Fruit fly (Drosophila melanogaster): ENCODE measurements around the gene trc.

trc gene

dm6 chr3L:19791688-19792073, 42.4 kb downstream of the trc start (continued):
- TF ChIP-seq Atf6 (GFP tag; IDR thresholded peaks at IDR 0.05) (peak; percentile 68), gcm (GFP tag; optimal IDR thresholded peaks at IDR 0.05) (peak; percentile 6), Asciz (GFP tag; optimal IDR thresholded peaks at IDR 0.05) (no peak), CG14860 (GFP tag; IDR thresholded peaks at IDR 0.05; ENCODE audit: partially characterized antibody) (no peak), nau (GFP tag; optimal IDR thresholded peaks at IDR 0.05) (peak; percentile 18), Nf-YB (GFP tag; optimal IDR thresholded peaks at IDR 0.05) (peak; percentile 12), CG5180 (GFP tag; optimal IDR thresholded peaks at IDR 0.05) (peak; percentile 32), sd (tag; optimal IDR thresholded peaks at IDR 0.05) (peak; percentile 80), grn (GFP tag; optimal IDR thresholded peaks at IDR 0.05) (peak; percentile 82), CG3847 (GFP tag; IDR thresholded peaks at IDR 0.05) (no peak), CG31365 (tag; optimal IDR thresholded peaks at IDR 0.05) (peak; percentile 18), Deaf1 (tag; optimal IDR thresholded peaks at IDR 0.05) (peak; percentile 18), Hey (tag; optimal IDR thresholded peaks at IDR 0.05) (no peak), hb (GFP tag; IDR thresholded peaks at IDR 0.05; ENCODE audit: partially characterized antibody) (no peak), cwo (GFP tag; optimal IDR thresholded peaks at IDR 0.05) (peak; percentile 29), caup (GFP tag; optimal IDR thresholded peaks at IDR 0.05; ENCODE audit: severe bottlenecking) (peak; percentile 53), ap (GFP tag; IDR thresholded peaks at IDR 0.05) (no peak), CG6813 (GFP tag; optimal IDR thresholded peaks at IDR 0.05) (peak; percentile 33), odd (GFP tag; optimal IDR thresholded peaks at IDR 0.05) (peak; percentile 20), CG14050 (GFP tag; IDR thresholded peaks at IDR 0.05) (no peak), pros (GFP tag; optimal IDR thresholded peaks at IDR 0.05) (peak; percentile 98), CG11398 (GFP tag; optimal IDR thresholded peaks at IDR 0.05) (peak; percentile 3), peb (GFP tag; IDR thresholded peaks at IDR 0.05) (peak; percentile 30; the same call in 1 of the 2 replicates), Gsc (GFP tag; IDR thresholded peaks at IDR 0.05) (no peak), Eip74EF (GFP tag; optimal IDR thresholded peaks at IDR 0.05) (peak in 1 of 2 experiments; percentile 27), chinmo (GFP tag; IDR thresholded peaks at IDR 0.05; ENCODE audit: partially characterized antibody) (peak; percentile 97), CG3281 (GFP tag; optimal IDR thresholded peaks at IDR 0.05) (peak; percentile 39), H2.0 (GFP tag; IDR thresholded peaks at IDR 0.05) (no peak), Abd-B (GFP tag; optimal IDR thresholded peaks at IDR 0.05) (peak; percentile 35), exex (tag; optimal IDR thresholded peaks at IDR 0.05) (peak; percentile 68), CrebB (tag; optimal IDR thresholded peaks at IDR 0.05) (peak; percentile 14), mirr (GFP tag; optimal IDR thresholded peaks at IDR 0.05) (peak; percentile 70), CG3163 (GFP tag; optimal IDR thresholded peaks at IDR 0.05) (peak; percentile 21), CTCF (GFP tag; optimal IDR thresholded peaks at IDR 0.05) (no peak), D (optimal IDR thresholded peaks at IDR 0.05) (peak; percentile 34), D (GFP tag; optimal IDR thresholded peaks at IDR 0.05) (no peak), h (optimal IDR thresholded peaks at IDR 0.05) (no peak), E2f1 (GFP tag; IDR thresholded peaks at IDR 0.05) (0 out of 2 replicates have a peak, but pooled peaks have one; percentile 4), CG13287 (GFP tag; IDR thresholded peaks at IDR 0.05; ENCODE audit: partially characterized antibody) (peak; percentile 31), CG10543 (GFP tag; optimal IDR thresholded peaks at IDR 0.05) (peak; percentile 84), sr (GFP tag; IDR thresholded peaks at IDR 0.05) (0 out of 3 replicates have a peak, but pooled peaks have one; percentile 14), CG12219 (GFP tag; optimal IDR thresholded peaks at IDR 0.05) (peak; percentile 38), CG34376 (GFP tag; optimal IDR thresholded peaks at IDR 0.05) (peak; percentile 98), CG8290 (GFP tag; optimal IDR thresholded peaks at IDR 0.05) (no peak), CG8290 (tag; optimal IDR thresholded peaks at IDR 0.05) (peak in 1 of 2 experiments; percentile 52), CHES-1-like (GFP tag; optimal IDR thresholded peaks at IDR 0.05) (no peak), fd64A (GFP tag; optimal IDR thresholded peaks at IDR 0.05) (peak; percentile 17), kni (GFP tag; optimal IDR thresholded peaks at IDR 0.05) (peak; percentile 89), seq (GFP tag; IDR thresholded peaks at IDR 0.05) (peak; percentile 27; the same call in 1 of the 2 replicates), zfh1 (GFP tag; IDR thresholded peaks at IDR 0.05) (peak; percentile 15; the same call in 1 of the 3 replicates), BtbVII (GFP tag; optimal IDR thresholded peaks at IDR 0.05) (peak; percentile 35)
